Fruit fly (Drosophila melanogaster): ENCODE data around the gene CG17211.

DNA sequence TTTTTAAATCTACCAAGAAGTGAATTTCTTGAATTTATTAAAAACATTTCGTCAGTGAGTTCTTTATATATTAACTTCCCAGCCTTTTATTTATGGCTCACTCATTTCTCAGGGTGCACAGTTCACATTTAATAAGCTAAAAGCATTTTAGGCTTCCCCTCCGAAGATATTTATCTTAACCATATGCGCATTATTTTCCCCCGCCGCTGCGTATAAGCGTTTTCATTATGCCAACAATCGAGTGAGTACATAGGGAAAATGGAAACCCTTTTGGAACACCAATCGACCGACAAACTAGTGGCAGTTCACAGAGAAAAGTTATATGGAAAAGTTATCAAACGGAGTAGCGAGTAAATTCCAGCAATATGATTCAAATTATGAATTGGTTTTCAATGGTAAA lies 23.5 kb downstream of the CG17211 start, which contains the start of gene Gr33a:
- TF ChIP-seq CG7786 (GFP tag; optimal IDR thresholded peaks at IDR 0.05) (no peak), Nf-YA (GFP tag; IDR thresholded peaks at IDR 0.05) (no peak), CG17385 (GFP tag; optimal IDR thresholded peaks at IDR 0.05) (no peak), Usf (GFP tag; optimal IDR thresholded peaks at IDR 0.05) (no peak), BtbVII (GFP tag; optimal IDR thresholded peaks at IDR 0.05) (no peak), CG15696 (tag; optimal IDR thresholded peaks at IDR 0.05) (no peak), abd-A (tag; optimal IDR thresholded peaks at IDR 0.05) (no peak), ara (GFP tag; IDR thresholded peaks at IDR 0.05) (no peak), Atf-2 (GFP tag; optimal IDR thresholded peaks at IDR 0.05) (no peak)

Data from whole organism, embryonic.